Worm (Caenorhabditis elegans) whole organism, L1 larva: ENCODE measurements around the gene C36E8.6.

Experiments
- ama-1 ChIP-seq: fragments of 150-350 bp; optimal IDR thresholded peaks from 2 replicates; lab custom pipeline; 2014
- nhr-85 ChIP-seq: sonication (generic microtip); peaks from one replicate; lab custom pipeline; 2016; ENCODE audit warnings: missing genetic modification characterization, inconsistent platforms, missing compliant biosample characterization
- pag-3 ChIP-seq: sonication (generic microtip); optimal IDR thresholded peaks from 2 replicates; lab custom pipeline; 2017; ENCODE audit warnings: missing genetic modification characterization, mild to moderate bottlenecking, missing compliant biosample characterization, antibody characterized with exemption, borderline replicate concordance; ENCODE audit not compliant: insufficient read depth

- TF ChIP-seq pag-3 (tag; lab: Kevin White, UChicago) (no peak), nhr-85 (tag; lab: Kevin White, UChicago) (no peak), ama-1 (lab: Kevin White, UChicago) (no peak)
These were observed 31.6 kb upstream of the C36E8.6 start, which contains the start of gene F37A8.5 for ce11 chrIII:3956293-3956692.
